Fruit fly (Drosophila melanogaster): Measurements from ENCODE around the gene Naa60.
A peak's percentile ranks its signal among the peaks of the same experiment; 100 is the strongest.

DNA sequence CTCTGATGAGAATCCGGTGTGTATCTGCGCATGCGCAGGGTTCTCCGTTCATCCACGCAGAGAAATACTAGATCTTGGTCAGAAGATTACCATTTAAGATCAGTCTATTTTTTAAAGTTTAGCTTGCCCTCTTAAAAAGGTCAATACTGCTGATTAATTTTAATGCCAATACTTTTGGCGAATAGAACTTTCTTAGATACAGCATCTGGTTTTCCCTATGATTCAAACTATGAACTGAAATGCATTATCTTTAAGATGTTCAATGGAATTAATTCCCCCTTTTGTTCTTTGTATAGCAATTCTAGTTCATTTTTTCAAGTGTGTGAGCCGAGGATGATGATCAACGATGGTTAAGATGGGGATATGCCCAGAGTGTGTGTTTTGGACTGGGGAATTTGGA lies 15.6 kb downstream of the Naa60 start:
- TF ChIP-seq CG8319 (GFP tag; optimal IDR thresholded peaks at IDR 0.05), result no peak
- peak; percentile 42 for TF ChIP-seq Hr39 (GFP tag; optimal IDR thresholded peaks at IDR 0.05)

All from whole organism, prepupa.